Fruit fly (Drosophila melanogaster) S2 (cell line): ENCODE data around the gene BORCS6.

Experiments
- CG8478 ChIP-seq: fragments of >200 bp; optimal IDR thresholded peaks from 2 replicates; lab custom pipeline; 2018
- CTCF ChIP-seq, 2 experiments: fragments of >200 bp; optimal IDR thresholded peaks; 2 replicates each; lab custom pipeline; 2018

BORCS6 gene

DNA sequence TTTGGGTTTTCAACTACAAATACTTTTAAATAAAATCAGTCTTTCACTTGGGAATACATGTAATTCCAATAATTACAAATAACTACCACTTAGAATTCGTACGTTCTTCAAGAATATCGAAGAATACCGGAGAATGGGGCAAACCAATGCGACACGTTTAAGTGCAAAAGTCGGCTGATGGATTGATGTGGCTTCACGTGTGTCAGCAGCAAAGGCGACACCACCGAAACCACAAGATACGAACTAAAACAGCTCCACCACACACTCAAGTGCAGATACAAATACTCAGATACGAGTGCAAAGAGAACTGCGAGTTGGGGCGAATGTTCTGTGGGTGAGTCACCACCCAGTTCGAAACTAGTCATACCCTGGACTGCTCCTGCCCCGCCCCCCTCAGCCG is 9.8 kb upstream of the BORCS6 start:
- TF ChIP-seq CG8478 (lab: Kevin White, UChicago): no peak
- TF ChIP-seq CTCF (optimal IDR thresholded peaks at IDR 0.05; lab: Kevin White, UChicago): no peak

DNA sequence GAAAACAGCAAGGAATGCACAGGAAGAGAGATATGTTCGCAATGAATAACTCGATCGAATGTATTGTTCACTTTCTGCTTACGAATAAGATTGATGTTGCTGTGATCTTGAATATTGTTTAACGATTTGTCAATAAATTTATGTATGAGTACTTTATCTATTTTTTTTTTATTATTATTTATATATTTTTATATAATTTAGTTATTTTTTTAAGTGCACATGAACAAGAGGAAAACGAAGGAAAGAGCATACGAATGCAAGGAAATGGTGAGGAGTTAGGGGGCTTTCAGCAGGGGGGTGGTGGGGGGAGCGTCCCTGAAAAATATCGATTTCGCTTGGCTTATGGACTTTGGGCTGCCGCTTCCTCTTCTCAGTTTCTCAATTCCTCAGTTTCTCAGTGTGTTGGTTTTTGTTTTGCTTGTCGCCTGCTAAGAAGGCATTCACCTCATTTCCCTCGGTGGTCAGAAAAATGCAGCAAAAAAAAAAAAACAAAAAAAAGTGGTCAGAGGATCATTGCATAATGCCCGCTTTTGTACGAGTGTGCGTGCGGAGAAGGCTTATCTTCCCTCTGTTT is 9.3 kb upstream of the BORCS6 start:
- TF ChIP-seq CTCF (optimal IDR thresholded peaks at IDR 0.05; lab: Kevin White, UChicago) (no peak), CG8478 (lab: Kevin White, UChicago) (no peak)

DNA sequence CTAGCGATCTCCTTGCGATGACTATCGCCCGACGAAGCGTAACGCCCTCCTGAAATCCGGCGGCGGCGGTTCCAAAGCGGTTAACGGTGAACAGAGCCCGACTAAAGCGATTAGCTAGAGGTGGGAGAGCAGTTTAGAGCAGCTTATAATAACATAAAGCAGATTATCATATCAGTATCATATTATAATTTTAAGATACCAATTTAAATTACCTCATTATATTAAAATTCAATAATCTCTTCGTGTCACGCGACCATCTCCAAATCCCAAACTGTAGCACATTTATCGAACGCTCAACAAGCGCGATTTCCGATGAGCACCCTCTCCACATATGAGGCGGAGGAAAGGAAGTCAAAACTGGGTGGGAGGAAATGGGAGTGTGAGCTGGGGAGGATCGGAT is 6.8 kb upstream of the BORCS6 start:
- TF ChIP-seq CG8478 (lab: Kevin White, UChicago) (no peak), CTCF (optimal IDR thresholded peaks at IDR 0.05; lab: Kevin White, UChicago) (no peak)

dm6 chr3L:536104-536503 is 4.5 kb upstream of the BORCS6 start:
- TF ChIP-seq CG8478 (lab: Kevin White, UChicago) (no peak), CTCF (optimal IDR thresholded peaks at IDR 0.05; lab: Kevin White, UChicago) (no peak)

DNA sequence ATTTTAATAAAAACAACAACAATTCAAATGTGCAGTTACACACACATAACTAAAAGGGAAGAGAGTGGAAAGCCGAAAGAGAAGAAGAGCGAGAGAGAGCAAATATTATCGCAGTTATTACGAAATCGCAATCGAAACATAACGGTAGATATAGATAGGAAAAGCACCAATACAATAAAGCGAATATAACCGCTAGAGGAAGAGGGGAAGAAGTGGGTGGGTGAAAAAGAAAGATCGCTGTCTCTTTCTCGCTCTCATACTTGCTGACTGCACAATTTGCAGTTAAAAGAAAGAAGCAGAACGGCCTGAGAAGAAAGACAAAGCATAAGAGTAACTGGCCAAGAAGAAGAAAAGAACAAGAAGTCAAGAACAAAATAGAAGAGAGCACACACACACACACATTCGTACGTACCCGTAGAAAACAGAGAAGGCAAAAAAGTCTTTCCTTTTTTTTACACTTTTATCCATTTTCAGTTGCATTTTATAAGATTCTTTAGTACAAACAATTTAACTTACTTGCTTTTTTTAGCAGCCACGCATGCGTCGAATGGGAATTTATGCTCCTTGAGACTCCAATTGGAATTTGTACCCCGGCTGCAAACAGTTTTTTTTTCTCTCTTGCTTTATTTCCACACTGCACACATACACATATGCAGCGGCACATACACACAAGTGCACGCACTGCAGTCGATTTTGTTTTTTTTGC is 1.1 kb upstream of the BORCS6 start:
- TF ChIP-seq CTCF (optimal IDR thresholded peaks at IDR 0.05; lab: Kevin White, UChicago): no peak
- TF ChIP-seq CG8478 (lab: Kevin White, UChicago): no peak

DNA sequence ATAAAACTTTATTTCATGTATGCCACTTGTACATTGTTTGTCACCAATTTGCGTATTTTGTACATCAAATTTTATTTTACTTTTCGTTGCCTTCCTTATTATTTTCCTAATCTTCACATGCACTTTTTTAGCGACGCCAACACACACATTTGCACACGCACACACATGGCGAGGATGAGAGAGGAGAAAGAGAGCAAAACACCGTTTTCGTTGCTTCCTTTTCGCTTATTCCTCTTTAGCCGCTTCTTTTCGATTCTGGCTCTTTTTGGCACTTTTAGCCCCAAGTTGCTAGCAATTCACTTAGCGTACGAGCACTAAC is 603 bp upstream of the BORCS6 start:
- TF ChIP-seq CTCF (optimal IDR thresholded peaks at IDR 0.05; lab: Kevin White, UChicago) (no peak), CG8478 (lab: Kevin White, UChicago) (no peak)

- peak in 1 of 2 experiments; percentile 5 for TF ChIP-seq CTCF (optimal IDR thresholded peaks at IDR 0.05; lab: Kevin White, UChicago)
- no peak for TF ChIP-seq CG8478 (lab: Kevin White, UChicago)
Measured at dm6 chr3L:542863-543635, 2.4 kb downstream of the BORCS6 start, which contains the start of the genes Cypl and Hipk. TSS of gene Cypl (minus strand) at chr3L:542931. TSS of gene Hipk (plus strand) at chr3L:543060.

DNA sequence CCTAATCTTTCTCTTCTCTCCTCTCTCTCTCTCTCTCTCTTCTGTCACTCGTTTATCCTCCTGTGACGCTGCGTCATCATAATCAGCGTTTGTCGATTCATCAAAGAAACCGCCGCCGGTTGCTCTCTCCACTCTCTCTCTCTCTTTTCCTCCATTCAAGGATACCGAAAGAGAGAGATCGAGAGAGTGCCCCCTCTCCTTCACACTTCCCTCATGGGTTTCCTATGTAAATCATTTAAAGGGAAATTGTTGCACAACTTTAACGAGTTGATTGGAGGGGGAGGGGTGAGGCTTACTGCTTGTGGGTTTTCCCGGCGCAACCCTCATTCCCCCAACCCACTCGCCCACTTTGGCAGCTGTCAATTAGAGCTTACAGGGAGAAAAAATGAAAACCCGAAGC is 3.6 kb downstream of the BORCS6 start:
- no peak for TF ChIP-seq CTCF (optimal IDR thresholded peaks at IDR 0.05; lab: Kevin White, UChicago)
- TF ChIP-seq CG8478 (lab: Kevin White, UChicago): peak; percentile 28

dm6 chr3L:545512-546161 is 5.0 kb downstream of the BORCS6 start:
- TF ChIP-seq CG8478 (lab: Kevin White, UChicago) (no peak), CTCF (optimal IDR thresholded peaks at IDR 0.05; lab: Kevin White, UChicago) (no peak)

DNA sequence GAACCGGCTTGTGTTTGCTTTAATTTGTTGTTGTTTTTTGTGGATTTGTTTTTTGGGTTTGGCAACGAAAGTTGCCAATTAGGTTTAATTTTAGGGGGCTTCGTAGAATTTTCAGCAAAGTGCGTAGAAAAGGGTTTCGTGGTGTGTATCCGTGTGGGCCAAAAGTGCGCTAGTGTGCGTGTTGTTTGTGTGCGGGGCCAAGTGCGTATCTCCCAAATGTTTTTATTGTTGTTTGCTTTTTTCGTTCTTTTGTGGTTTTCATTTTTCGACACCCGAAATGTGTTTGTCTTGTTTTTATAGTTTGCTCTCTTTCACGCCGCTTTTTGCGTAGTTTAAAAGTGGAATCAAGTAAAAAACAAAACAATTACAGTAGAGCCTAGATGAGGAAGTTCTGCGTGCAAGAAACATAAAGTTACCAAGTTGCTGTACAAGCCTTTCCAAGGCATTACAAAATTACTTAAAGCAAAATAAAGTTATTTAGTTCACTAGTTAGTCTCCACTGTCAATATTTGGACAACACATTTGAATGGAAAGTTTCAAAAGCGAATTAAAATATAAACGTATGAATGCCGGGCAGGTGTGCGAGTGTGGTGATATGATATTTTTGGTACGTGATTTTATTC is 6.3 kb downstream of the BORCS6 start:
- TF ChIP-seq CG8478 (lab: Kevin White, UChicago) (no peak), CTCF (optimal IDR thresholded peaks at IDR 0.05; lab: Kevin White, UChicago) (no peak)

- no peak for TF ChIP-seq CTCF (optimal IDR thresholded peaks at IDR 0.05; lab: Kevin White, UChicago)
- peak; percentile 48 for TF ChIP-seq CG8478 (lab: Kevin White, UChicago)
Measured at dm6 chr3L:548304-549198, 7.9 kb downstream of the BORCS6 start.

DNA sequence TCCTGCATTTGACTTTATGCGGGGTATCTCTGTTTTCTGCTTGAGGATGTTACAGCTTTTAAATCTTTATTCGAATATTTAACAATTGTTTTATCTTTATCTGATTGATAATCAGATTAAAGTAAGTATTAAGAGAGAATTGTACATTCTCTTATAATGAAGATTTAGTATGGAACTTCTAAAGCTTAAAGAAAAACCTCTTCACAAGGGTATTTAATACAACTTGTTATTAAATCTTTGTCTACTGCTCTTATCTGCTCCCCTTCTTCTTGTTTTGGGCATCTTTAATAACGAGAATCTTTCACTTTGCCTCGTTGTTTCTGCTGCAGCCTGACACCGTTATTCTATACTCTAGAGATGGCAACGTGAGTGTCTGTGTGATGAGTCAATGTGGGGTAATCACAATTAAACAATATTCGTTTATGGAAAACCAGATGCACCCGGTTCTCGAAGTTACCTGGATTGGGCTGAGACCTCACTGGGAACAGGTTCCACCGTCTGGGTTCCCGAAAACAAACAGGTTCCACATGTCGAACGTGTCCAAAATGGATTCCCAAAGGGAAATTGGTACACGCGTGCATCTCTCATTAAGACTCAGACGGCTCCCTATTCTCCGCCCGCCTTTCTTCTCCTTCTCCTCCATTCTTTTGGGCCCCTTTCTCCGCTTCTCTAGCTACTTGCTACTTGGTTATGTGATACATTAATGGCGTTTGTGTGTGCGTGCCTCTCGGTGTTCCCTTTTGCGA is 9.6 kb downstream of the BORCS6 start:
- TF ChIP-seq CG8478 (lab: Kevin White, UChicago): no peak
- TF ChIP-seq CTCF (optimal IDR thresholded peaks at IDR 0.05; lab: Kevin White, UChicago): no peak

dm6 chr3L:550828-551094 is 10.1 kb downstream of the BORCS6 start:
- TF ChIP-seq CG8478 (lab: Kevin White, UChicago) (no peak), CTCF (optimal IDR thresholded peaks at IDR 0.05; lab: Kevin White, UChicago) (no peak)
